Fruit fly (Drosophila melanogaster) whole organism, wandering third instar larva: ENCODE data around the gene CG1288.

Source experiments
- Abd-B ChIP-seq: fragments of >200 bp; optimal IDR thresholded peaks from 2 replicates; lab custom pipeline; 2017; ENCODE audit warnings: missing biosample characterization, missing genetic modification characterization
- CrebA ChIP-seq: fragments of 200-800 bp; sonication (Bioruptor generic); optimal IDR thresholded peaks from 2 replicates; lab custom pipeline; 2016; ENCODE audit warnings: missing biosample characterization, mild to moderate bottlenecking, missing genetic modification characterization, borderline replicate concordance
- Dfd ChIP-seq: fragments of >200 bp; optimal IDR thresholded peaks from 2 replicates; lab custom pipeline; 2017; ENCODE audit warnings: missing biosample characterization, missing genetic modification characterization
- OdsH ChIP-seq: fragments of 200-800 bp; sonication (Bioruptor generic); optimal IDR thresholded peaks from 2 replicates; lab custom pipeline; 2016; ENCODE audit warnings: missing biosample characterization, mild to moderate bottlenecking, missing genetic modification characterization
- br ChIP-seq: fragments of 200-800 bp; sonication (Bioruptor generic); optimal IDR thresholded peaks from 2 replicates; lab custom pipeline; 2016; ENCODE audit warnings: missing biosample characterization, missing genetic modification characterization
- brk ChIP-seq: fragments of 200-800 bp; sonication (Bioruptor generic); optimal IDR thresholded peaks from 2 replicates; lab custom pipeline; 2016; ENCODE audit warnings: missing biosample characterization, mild to moderate bottlenecking, missing genetic modification characterization
- dmrt93B ChIP-seq: fragments of 200-800 bp; sonication (Bioruptor generic); optimal IDR thresholded peaks from 2 replicates; lab custom pipeline; 2018; ENCODE audit warnings: missing biosample characterization, mild to moderate bottlenecking, missing genetic modification characterization
- fru ChIP-seq: fragments of 200-800 bp; sonication (Bioruptor generic); optimal IDR thresholded peaks from 3 replicates; lab custom pipeline; 2016; ENCODE audit warnings: missing biosample characterization, mild to moderate bottlenecking, missing genetic modification characterization
- h ChIP-seq: fragments of 200-800 bp; sonication (Bioruptor generic); optimal IDR thresholded peaks from 3 replicates; lab custom pipeline; 2016; ENCODE audit warnings: missing biosample characterization, mild to moderate bottlenecking, missing genetic modification characterization
- psq ChIP-seq: fragments of 200-800 bp; sonication (Bioruptor generic); optimal IDR thresholded peaks from 3 replicates; lab custom pipeline; 2017; ENCODE audit warnings: missing biosample characterization, mild to moderate bottlenecking, missing genetic modification characterization, moderate library complexity
- sv ChIP-seq: fragments of 200-800 bp; sonication (Bioruptor generic); optimal IDR thresholded peaks from 3 replicates; lab custom pipeline; 2016; ENCODE audit warnings: missing biosample characterization, missing genetic modification characterization
- tai ChIP-seq: sonication (Bioruptor generic); optimal IDR thresholded peaks from 2 replicates; lab custom pipeline; 2016; ENCODE audit warnings: missing biosample characterization, missing genetic modification characterization
- usp ChIP-seq: fragments of >200 bp; optimal IDR thresholded peaks from 2 replicates; lab custom pipeline; 2017; ENCODE audit warnings: missing biosample characterization, missing genetic modification characterization
- woc ChIP-seq: sonication (Bioruptor generic); optimal IDR thresholded peaks from 2 replicates; lab custom pipeline; 2016; ENCODE audit warnings: missing biosample characterization, mild to moderate bottlenecking, missing genetic modification characterization

DNA sequence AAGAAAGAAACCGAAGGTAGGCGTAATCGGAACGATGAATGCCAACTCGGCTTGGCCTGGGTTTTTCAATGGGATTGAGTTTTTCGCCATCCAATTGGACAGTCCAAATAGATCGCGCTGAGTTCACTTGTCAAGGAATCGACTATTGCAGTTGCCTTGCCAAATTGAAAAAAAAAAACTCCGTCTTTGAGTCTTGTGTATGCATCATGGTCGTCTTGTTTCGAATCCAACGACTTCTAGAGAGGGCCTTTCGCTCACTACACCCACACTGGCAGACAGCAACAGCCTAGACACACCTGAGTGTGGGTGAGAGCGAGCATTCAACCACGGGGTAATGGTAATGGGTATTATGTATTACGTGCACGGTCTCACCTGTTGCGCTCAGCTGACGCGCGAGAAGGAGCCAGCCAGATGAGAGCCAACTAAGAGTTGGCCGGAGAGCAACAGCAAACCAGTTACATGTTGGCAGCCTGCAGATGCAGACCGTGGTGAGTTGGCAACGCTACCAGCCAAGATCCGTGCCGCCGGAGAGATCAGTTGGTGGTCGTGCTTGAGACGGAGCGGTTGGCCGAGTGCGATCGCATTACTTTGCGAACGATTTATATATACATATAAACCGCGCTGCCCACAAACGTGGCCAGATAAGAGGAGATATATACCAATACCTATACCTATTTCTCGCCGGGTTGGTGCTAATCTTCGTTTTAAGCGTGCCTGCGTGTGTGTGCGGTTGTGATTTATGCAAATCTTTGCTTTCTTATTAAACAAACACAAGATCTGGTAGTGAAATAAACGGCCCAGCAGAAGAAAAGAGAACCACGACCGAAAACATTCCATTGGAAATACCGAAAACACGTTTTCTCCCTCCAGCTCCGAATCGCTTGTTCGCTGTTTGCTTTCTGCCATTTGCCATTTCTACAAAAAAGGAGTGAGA is 45.6 kb downstream of the CG1288 start, which contains the start of gene sas:
- TF ChIP-seq sv (GFP tag; lab: Kevin White, UChicago), result no peak
- no peak for TF ChIP-seq psq (GFP tag; lab: Kevin White, UChicago)
- TF ChIP-seq OdsH (GFP tag; lab: Kevin White, UChicago), result no peak
- peak; percentile 62 for TF ChIP-seq CrebA (GFP tag; lab: Kevin White, UChicago)
- TF ChIP-seq usp (GFP tag; lab: Kevin White, UChicago), result no peak
- no peak for TF ChIP-seq tai
- TF ChIP-seq Abd-B (GFP tag; lab: Kevin White, UChicago), result no peak
- TF ChIP-seq h (GFP tag; lab: Kevin White, UChicago), result peak; percentile 2
- TF ChIP-seq dmrt93B (GFP tag; lab: Kevin White, UChicago), result no peak
- TF ChIP-seq br (GFP tag; lab: Kevin White, UChicago), result peak; percentile 9
- no peak for TF ChIP-seq woc (GFP tag; lab: Kevin White, UChicago)
- no peak for TF ChIP-seq brk
- TF ChIP-seq Dfd (GFP tag; lab: Kevin White, UChicago), result no peak
- peak; percentile 18 for TF ChIP-seq fru (GFP tag; lab: Kevin White, UChicago)
